Fruit fly (Drosophila melanogaster): ENCODE results near the gene CG12236.

The CG12236 gene

dm6 chrX:5883394-5883793 lies 24.5 kb upstream of the CG12236 start (continued):
- peak; percentile 47 for TF ChIP-seq CG10267 (tag; optimal IDR thresholded peaks at IDR 0.05)
- TF ChIP-seq CG6689 (GFP tag; IDR thresholded peaks at IDR 0.05): no peak
- no peak for TF ChIP-seq gcm (GFP tag; optimal IDR thresholded peaks at IDR 0.05)
- no peak for TF ChIP-seq klu (GFP tag; IDR thresholded peaks at IDR 0.05)
- no peak for TF ChIP-seq Ssrp (tag; optimal IDR thresholded peaks at IDR 0.05)
- TF ChIP-seq CG32532 (GFP tag; IDR thresholded peaks at IDR 0.05): peak; percentile 71
- TF ChIP-seq CG34422 (GFP tag; IDR thresholded peaks at IDR 0.05): 0 out of 3 replicates have a peak, but pooled peaks have one; percentile 18
- TF ChIP-seq tx (GFP tag; optimal IDR thresholded peaks at IDR 0.05): no peak
- no peak for TF ChIP-seq Eip74EF (GFP tag; optimal IDR thresholded peaks at IDR 0.05)
- no peak for TF ChIP-seq so (GFP tag; IDR thresholded peaks at IDR 0.05)
- TF ChIP-seq CG11696 (GFP tag; IDR thresholded peaks at IDR 0.05): no peak
- no peak for TF ChIP-seq Hmx (GFP tag; optimal IDR thresholded peaks at IDR 0.05)
- no peak for TF ChIP-seq Lim3 (GFP tag; IDR thresholded peaks at IDR 0.05)
- no peak for TF ChIP-seq dm (GFP tag; optimal IDR thresholded peaks at IDR 0.05)
- TF ChIP-seq Adf1 (GFP tag; IDR thresholded peaks at IDR 0.05): no peak
- no peak for TF ChIP-seq unc-4 (GFP tag; IDR thresholded peaks at IDR 0.05; ENCODE audit: partially characterized antibody)
- no peak for TF ChIP-seq sna (GFP tag; IDR thresholded peaks at IDR 0.05; ENCODE audit: partially characterized antibody)
- peak; percentile 14 for TF ChIP-seq CG10654 (GFP tag; optimal IDR thresholded peaks at IDR 0.05)
- TF ChIP-seq pum (GFP tag; optimal IDR thresholded peaks at IDR 0.05): peak; percentile 31
- no peak for TF ChIP-seq CG7556 (GFP tag; optimal IDR thresholded peaks at IDR 0.05)
- peak; percentile 2 for TF ChIP-seq Abd-B (GFP tag; optimal IDR thresholded peaks at IDR 0.05)
- peak; percentile 49; the same call in 1 of the 3 replicates for TF ChIP-seq Opbp (GFP tag; IDR thresholded peaks at IDR 0.05; ENCODE audit: partially characterized antibody)
- TF ChIP-seq CG11560 (tag; IDR thresholded peaks at IDR 0.05): no peak
- no peak for TF ChIP-seq sr (GFP tag; IDR thresholded peaks at IDR 0.05)
- 0 out of 3 replicates have a peak, but pooled peaks have one; percentile 25 for TF ChIP-seq CG7963 (GFP tag; IDR thresholded peaks at IDR 0.05; ENCODE audit: partially characterized antibody)
- peak; percentile 37 to 59 for TF ChIP-seq dpn (GFP tag; optimal IDR thresholded peaks at IDR 0.05)
- peak; percentile 47 for TF ChIP-seq CG33213 (GFP tag; optimal IDR thresholded peaks at IDR 0.05)
- TF ChIP-seq CG11695 (GFP tag; IDR thresholded peaks at IDR 0.05): no peak
- no peak for TF ChIP-seq gsb-n (tag; optimal IDR thresholded peaks at IDR 0.05)
- TF ChIP-seq cato (GFP tag; optimal IDR thresholded peaks at IDR 0.05; ENCODE audit: borderline replicate concordance): no peak
- no peak for TF ChIP-seq Tbp (GFP tag; optimal IDR thresholded peaks at IDR 0.05)
- TF ChIP-seq emc (GFP tag; optimal IDR thresholded peaks at IDR 0.05): no peak
- TF ChIP-seq CG14441 (GFP tag; IDR thresholded peaks at IDR 0.05): 0 out of 2 replicates have a peak, but pooled peaks have one; percentile 46
- TF ChIP-seq CG33557 (GFP tag; optimal IDR thresholded peaks at IDR 0.05): no peak
- TF ChIP-seq CTCF (GFP tag; optimal IDR thresholded peaks at IDR 0.05): peak; percentile 99
- no peak for TF ChIP-seq ab (GFP tag; optimal IDR thresholded peaks at IDR 0.05)
- TF ChIP-seq Mes4 (GFP tag; optimal IDR thresholded peaks at IDR 0.05): peak; percentile 25
- TF ChIP-seq amos (GFP tag; IDR thresholded peaks at IDR 0.05; ENCODE audit: partially characterized antibody): peak; percentile 35; the same call in 1 of the 2 replicates
- no peak for TF ChIP-seq CG1024 (GFP tag; IDR thresholded peaks at IDR 0.05)
- peak; percentile 16 for TF ChIP-seq maf-S (GFP tag; optimal IDR thresholded peaks at IDR 0.05)
- TF ChIP-seq CG34224 (GFP tag; IDR thresholded peaks at IDR 0.05; ENCODE audit: partially characterized antibody): no peak
- no peak; the same call in 2 of the 3 replicates for TF ChIP-seq knrl (GFP tag; IDR thresholded peaks at IDR 0.05; ENCODE audit: partially characterized antibody)
- TF ChIP-seq pho (GFP tag; optimal IDR thresholded peaks at IDR 0.05): no peak
- TF ChIP-seq CG15269 (tag; optimal IDR thresholded peaks at IDR 0.05): no peak
- TF ChIP-seq onecut (GFP tag; IDR thresholded peaks at IDR 0.05): peak; percentile 30; the same call in 1 of the 2 replicates
- no peak for TF ChIP-seq CG10543 (GFP tag; optimal IDR thresholded peaks at IDR 0.05)
- TF ChIP-seq CG11456 (GFP tag; IDR thresholded peaks at IDR 0.05): peak; percentile 82
- no peak for TF ChIP-seq lola (GFP tag; optimal IDR thresholded peaks at IDR 0.05)
- TF ChIP-seq CG5180 (GFP tag; optimal IDR thresholded peaks at IDR 0.05): no peak
- TF ChIP-seq CG18619 (GFP tag; optimal IDR thresholded peaks at IDR 0.05): peak; percentile 21
- peak; percentile 51 for TF ChIP-seq Hsf (GFP tag; optimal IDR thresholded peaks at IDR 0.05)

Data from whole organism, embryonic.